Fruit fly (Drosophila melanogaster): ENCODE results near the gene CG8945.
A peak's percentile ranks its signal among the peaks of the same experiment; 100 is the strongest.

The CG8945 gene

DNA sequence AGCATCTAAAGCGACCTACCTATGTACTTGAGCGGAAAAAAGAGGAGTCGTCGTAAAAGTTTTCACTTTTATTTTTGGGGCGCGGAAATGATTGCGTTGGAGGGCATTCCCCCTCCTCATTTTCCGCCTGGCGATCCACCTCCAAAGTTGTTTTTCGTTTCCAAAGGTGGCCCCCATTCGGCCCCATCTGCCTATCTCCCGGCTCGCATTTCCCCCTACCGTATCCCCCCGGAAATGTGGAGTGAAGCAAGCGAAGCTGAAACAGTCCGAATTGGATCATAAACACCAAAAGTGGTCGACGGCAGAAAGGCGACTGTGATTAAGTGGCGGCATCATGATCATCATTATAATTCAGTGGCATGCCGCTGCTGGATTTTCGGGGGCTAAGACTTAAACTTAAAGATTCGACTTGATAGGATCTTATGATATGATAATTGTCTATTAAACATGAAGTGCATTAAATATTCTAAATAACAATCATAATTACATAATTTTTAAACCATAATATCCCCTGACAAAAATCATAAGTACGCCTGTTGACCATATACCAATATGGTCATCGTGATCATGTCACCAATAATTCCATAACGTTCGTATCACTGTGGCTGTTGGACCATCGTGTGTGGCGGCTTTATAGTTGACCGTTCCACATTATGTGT lies 36.2 kb upstream of the CG8945 start (continued):
- TF ChIP-seq lov (optimal IDR thresholded peaks at IDR 0.05): no peak
- no peak for TF ChIP-seq lov (GFP tag; IDR thresholded peaks at IDR 0.05)
- TF ChIP-seq CG5245 (GFP tag; optimal IDR thresholded peaks at IDR 0.05): peak; percentile 23
- TF ChIP-seq sqz (GFP tag; optimal IDR thresholded peaks at IDR 0.05): no peak
- peak; percentile 59 for TF ChIP-seq chm (GFP tag; IDR thresholded peaks at IDR 0.05)
- peak; percentile 50; the same call in 1 of the 3 replicates for TF ChIP-seq CG3726 (GFP tag; IDR thresholded peaks at IDR 0.05)
- TF ChIP-seq sr (GFP tag; IDR thresholded peaks at IDR 0.05): no peak
- TF ChIP-seq Pdp1 (GFP tag; optimal IDR thresholded peaks at IDR 0.05): peak; percentile 67 to 73
- no peak for TF ChIP-seq maf-S (GFP tag; optimal IDR thresholded peaks at IDR 0.05)
- TF ChIP-seq corto (GFP tag; optimal IDR thresholded peaks at IDR 0.05): no peak
- TF ChIP-seq CG17361 (GFP tag; IDR thresholded peaks at IDR 0.05): peak; percentile 76; the same call in 2 of the 3 replicates
- peak; percentile 11 for TF ChIP-seq vfl (GFP tag; optimal IDR thresholded peaks at IDR 0.05)
- peak; percentile 16 for TF ChIP-seq CG17186 (GFP tag; optimal IDR thresholded peaks at IDR 0.05)
- peak; percentile 81 for TF ChIP-seq grau (tag; optimal IDR thresholded peaks at IDR 0.05)
- TF ChIP-seq caup (GFP tag; optimal IDR thresholded peaks at IDR 0.05; ENCODE audit: severe bottlenecking): peak; percentile 70
- TF ChIP-seq CG12155 (GFP tag; optimal IDR thresholded peaks at IDR 0.05): peak; percentile 64
- no peak for TF ChIP-seq Lpt (GFP tag; optimal IDR thresholded peaks at IDR 0.05)
- peak; percentile 11 for TF ChIP-seq CG10274 (GFP tag; optimal IDR thresholded peaks at IDR 0.05)
- no peak for TF ChIP-seq CG7745 (tag; optimal IDR thresholded peaks at IDR 0.05)
- peak; percentile 66; the same call in 1 of the 2 replicates for TF ChIP-seq CG11247 (GFP tag; IDR thresholded peaks at IDR 0.05)
- peak; percentile 52 for TF ChIP-seq tin (GFP tag; optimal IDR thresholded peaks at IDR 0.05)
- peak; percentile 35 for TF ChIP-seq Hand (GFP tag; optimal IDR thresholded peaks at IDR 0.05)
- no peak for TF ChIP-seq twi (tag; optimal IDR thresholded peaks at IDR 0.05)
- peak; percentile 63 for TF ChIP-seq CG12219 (GFP tag; optimal IDR thresholded peaks at IDR 0.05)
- TF ChIP-seq CG13894 (tag; optimal IDR thresholded peaks at IDR 0.05): peak; percentile 57
- TF ChIP-seq gcm2 (GFP tag; optimal IDR thresholded peaks at IDR 0.05): peak; percentile 21
- peak; percentile 28 for TF ChIP-seq Jarid2 (GFP tag; optimal IDR thresholded peaks at IDR 0.05)
- no peak for TF ChIP-seq nerfin-2 (GFP tag; IDR thresholded peaks at IDR 0.05; ENCODE audit: partially characterized antibody)
- peak; percentile 72 for TF ChIP-seq ind (GFP tag; optimal IDR thresholded peaks at IDR 0.05)
- TF ChIP-seq shn (GFP tag; optimal IDR thresholded peaks at IDR 0.05): peak; percentile 45
- TF ChIP-seq ham (GFP tag; IDR thresholded peaks at IDR 0.05): no peak
- TF ChIP-seq tgo (GFP tag; IDR thresholded peaks at IDR 0.05): peak; percentile 58; the same call in 2 of the 3 replicates
- TF ChIP-seq NC2β (GFP tag; optimal IDR thresholded peaks at IDR 0.05): no peak
- peak; percentile 43 for TF ChIP-seq CG15601 (tag; optimal IDR thresholded peaks at IDR 0.05)
- peak; percentile 88 for TF ChIP-seq CG18599 (GFP tag; optimal IDR thresholded peaks at IDR 0.05)
- peak; percentile 65 for TF ChIP-seq stc (GFP tag; IDR thresholded peaks at IDR 0.05)
- TF ChIP-seq pros (GFP tag; optimal IDR thresholded peaks at IDR 0.05): no peak
- TF ChIP-seq CG14710 (tag; optimal IDR thresholded peaks at IDR 0.05): peak; percentile 36
- peak; percentile 78 for TF ChIP-seq CG7839 (tag; optimal IDR thresholded peaks at IDR 0.05)
- 0 out of 2 replicates have a peak, but pooled peaks have one; percentile 50 for TF ChIP-seq CG7372 (GFP tag; IDR thresholded peaks at IDR 0.05)
- peak; percentile 50 for TF ChIP-seq B-H1 (GFP tag; IDR thresholded peaks at IDR 0.05)
- TF ChIP-seq CG17385 (GFP tag; optimal IDR thresholded peaks at IDR 0.05): peak; percentile 64
- peak; percentile 41 for TF ChIP-seq Atf-2 (GFP tag; optimal IDR thresholded peaks at IDR 0.05)
- TF ChIP-seq CG15514 (GFP tag; optimal IDR thresholded peaks at IDR 0.05): peak; percentile 52
- TF ChIP-seq CG1832 (GFP tag; optimal IDR thresholded peaks at IDR 0.05): no peak
- 0 out of 3 replicates have a peak, but pooled peaks have one; percentile 33 for TF ChIP-seq CG11093 (GFP tag; IDR thresholded peaks at IDR 0.05)
- TF ChIP-seq Hey (tag; optimal IDR thresholded peaks at IDR 0.05): no peak
- peak; percentile 66 for TF ChIP-seq CG6813 (GFP tag; optimal IDR thresholded peaks at IDR 0.05)
- TF ChIP-seq tll (GFP tag; optimal IDR thresholded peaks at IDR 0.05): no peak
